Fruit fly (Drosophila melanogaster): Measurements from ENCODE around the gene CG13101.

Gene CG13101

dm6 chr2L:8955597-8956335 lies 28.9 kb downstream of the CG13101 start (continued):
- TF ChIP-seq CG17829 (tag; optimal IDR thresholded peaks at IDR 0.05) (no peak), pzg (GFP tag; optimal IDR thresholded peaks at IDR 0.05) (no peak), gem (tag; optimal IDR thresholded peaks at IDR 0.05) (peak; percentile 38), danr (GFP tag; IDR thresholded peaks at IDR 0.05) (no peak), gfzf (GFP tag; optimal IDR thresholded peaks at IDR 0.05) (no peak), CG1529 (GFP tag; optimal IDR thresholded peaks at IDR 0.05) (no peak), Mrtf (GFP tag; IDR thresholded peaks at IDR 0.05) (no peak), CG17802 (tag; optimal IDR thresholded peaks at IDR 0.05) (no peak), CG10321 (GFP tag; IDR thresholded peaks at IDR 0.05) (0 out of 2 replicates have a peak, but pooled peaks have one; percentile 22), Meics (GFP tag; optimal IDR thresholded peaks at IDR 0.05) (no peak), Rfx (GFP tag; IDR thresholded peaks at IDR 0.05) (peak; percentile 7; the same call in 1 of the 2 replicates), Opbp (GFP tag; IDR thresholded peaks at IDR 0.05; ENCODE audit: partially characterized antibody) (no peak), kah (GFP tag; optimal IDR thresholded peaks at IDR 0.05) (no peak), CG15011 (GFP tag; optimal IDR thresholded peaks at IDR 0.05) (no peak), CG4617 (GFP tag; optimal IDR thresholded peaks at IDR 0.05; ENCODE audit: borderline replicate concordance) (no peak), CG6765 (GFP tag; optimal IDR thresholded peaks at IDR 0.05) (no peak), CG13624 (GFP tag; optimal IDR thresholded peaks at IDR 0.05) (no peak), her (GFP tag; optimal IDR thresholded peaks at IDR 0.05) (peak; percentile 4), pita (GFP tag; optimal IDR thresholded peaks at IDR 0.05) (no peak), Bteb2 (GFP tag; optimal IDR thresholded peaks at IDR 0.05) (no peak), CG5245 (GFP tag; optimal IDR thresholded peaks at IDR 0.05) (no peak), dati (GFP tag; IDR thresholded peaks at IDR 0.05) (no peak), CG6175 (GFP tag; IDR thresholded peaks at IDR 0.05) (no peak), bigmax (GFP tag; optimal IDR thresholded peaks at IDR 0.05) (no peak), cato (GFP tag; optimal IDR thresholded peaks at IDR 0.05; ENCODE audit: borderline replicate concordance) (no peak), Dfd (GFP tag; optimal IDR thresholded peaks at IDR 0.05) (no peak), CG3281 (GFP tag; optimal IDR thresholded peaks at IDR 0.05) (no peak), CG12769 (tag; optimal IDR thresholded peaks at IDR 0.05) (peak; percentile 40), CG3163 (GFP tag; optimal IDR thresholded peaks at IDR 0.05) (no peak), NfI (GFP tag; optimal IDR thresholded peaks at IDR 0.05) (no peak), CG7357 (GFP tag; IDR thresholded peaks at IDR 0.05) (no peak), peb (GFP tag; IDR thresholded peaks at IDR 0.05) (no peak), CG1792 (GFP tag; optimal IDR thresholded peaks at IDR 0.05) (no peak), mam (GFP tag; optimal IDR thresholded peaks at IDR 0.05) (no peak), HmgD (GFP tag; optimal IDR thresholded peaks at IDR 0.05) (no peak), CG17328 (GFP tag; IDR thresholded peaks at IDR 0.05) (no peak), CG14014 (GFP tag; IDR thresholded peaks at IDR 0.05) (peak; percentile 17; the same call in 1 of the 2 replicates), sqz (GFP tag; optimal IDR thresholded peaks at IDR 0.05) (no peak), Vsx1 (GFP tag; optimal IDR thresholded peaks at IDR 0.05) (no peak), CG2678 (tag; optimal IDR thresholded peaks at IDR 0.05) (peak; percentile 29), Eip74EF (GFP tag; optimal IDR thresholded peaks at IDR 0.05) (no peak), Dek (tag; optimal IDR thresholded peaks at IDR 0.05) (peak; percentile 31), cwo (GFP tag; optimal IDR thresholded peaks at IDR 0.05) (no peak), CG13296 (GFP tag; optimal IDR thresholded peaks at IDR 0.05) (peak; percentile 26), CG10462 (GFP tag; optimal IDR thresholded peaks at IDR 0.05) (no peak), dan (GFP tag; IDR thresholded peaks at IDR 0.05) (no peak), CG10366 (GFP tag; IDR thresholded peaks at IDR 0.05) (no peak), sima (GFP tag; optimal IDR thresholded peaks at IDR 0.05) (no peak), hth (optimal IDR thresholded peaks at IDR 0.05) (no peak), scrt (GFP tag; optimal IDR thresholded peaks at IDR 0.05) (no peak)
